Fruit fly (Drosophila melanogaster) whole organism, adult: ENCODE results near the gene CG7945.

Source experiments
- CG11617 ChIP-seq: fragments of 200-800 bp; sonication (Bioruptor generic); optimal IDR thresholded peaks from 2 replicates; lab custom pipeline; 2017; ENCODE audit warnings: mild to moderate bottlenecking, missing biosample characterization, missing genetic modification reagents, missing genetic modification characterization
- CG12768 ChIP-seq: fragments of 200-800 bp; sonication (Bioruptor generic); optimal IDR thresholded peaks from 2 replicates; lab custom pipeline; 2017; ENCODE audit warnings: missing biosample characterization, missing genetic modification characterization, mild to moderate bottlenecking, moderate library complexity, missing genetic modification reagents
- CG14711 ChIP-seq: fragments of 200-800 bp; sonication (Bioruptor generic); optimal IDR thresholded peaks from 2 replicates; lab custom pipeline; 2018; ENCODE audit warnings: missing biosample characterization, mild to moderate bottlenecking, missing genetic modification characterization, moderate library complexity
- CG1620 ChIP-seq: fragments of 200-800 bp; sonication (Bioruptor generic); optimal IDR thresholded peaks from 2 replicates; lab custom pipeline; 2016; ENCODE audit warnings: missing biosample characterization, missing genetic modification characterization
- CG33017 ChIP-seq: fragments of 200-800 bp; sonication (Bioruptor generic); optimal IDR thresholded peaks from 2 replicates; lab custom pipeline; 2018; ENCODE audit warnings: missing biosample characterization, mild to moderate bottlenecking, missing genetic modification characterization, moderate library complexity
- CG5204 ChIP-seq: fragments of 200-800 bp; sonication (Bioruptor generic); optimal IDR thresholded peaks from 2 replicates; lab custom pipeline; 2016; ENCODE audit warnings: missing biosample characterization, missing genetic modification characterization
- CG7045 ChIP-seq: fragments of 200-800 bp; sonication (Bioruptor generic); optimal IDR thresholded peaks from 2 replicates; lab custom pipeline; 2017; ENCODE audit warnings: missing biosample characterization, mild to moderate bottlenecking, missing genetic modification characterization
- CG7101 ChIP-seq: fragments of 200-800 bp; sonication (Bioruptor generic); optimal IDR thresholded peaks from 2 replicates; lab custom pipeline; 2018; ENCODE audit warnings: missing biosample characterization, mild to moderate bottlenecking, missing genetic modification characterization, moderate library complexity
- Crg-1 ChIP-seq: fragments of 200-800 bp; sonication (Bioruptor generic); optimal IDR thresholded peaks from 2 replicates; lab custom pipeline; 2016; ENCODE audit warnings: missing biosample characterization, missing genetic modification characterization
- Mnt ChIP-seq: fragments of 200-800 bp; sonication (Bioruptor generic); optimal IDR thresholded peaks from 2 replicates; lab custom pipeline; 2016; ENCODE audit warnings: missing biosample characterization, mild to moderate bottlenecking, missing genetic modification characterization
- bab1 ChIP-seq: fragments of 200-800 bp; sonication (Bioruptor generic); optimal IDR thresholded peaks from 3 replicates; lab custom pipeline; 2019; ENCODE audit warnings: missing biosample characterization, mild to moderate bottlenecking, missing genetic modification characterization, moderate library complexity
- cnc ChIP-seq, 2 experiments: fragments of >200 bp; optimal IDR thresholded peaks; 2 replicates each; lab custom pipeline; 2017
- kay ChIP-seq: fragments of 200-800 bp; sonication (Bioruptor generic); peaks from one replicate; lab custom pipeline; 2016; ENCODE audit warnings: missing biosample characterization, missing genetic modification characterization, borderline replicate concordance
- toe ChIP-seq: fragments of 200-800 bp; sonication (Bioruptor generic); optimal IDR thresholded peaks from 2 replicates; lab custom pipeline; 2016; ENCODE audit warnings: missing biosample characterization, missing genetic modification characterization

- TF ChIP-seq CG12768 (GFP tag; lab: Kevin White, UChicago) (no peak), CG5204 (GFP tag; lab: Kevin White, UChicago) (no peak), CG33017 (tag; lab: Kevin White, UChicago) (no peak), Mnt (no peak), kay (GFP tag; lab: Kevin White, UChicago) (no peak), bab1 (GFP tag; lab: Kevin White, UChicago) (no peak), Crg-1 (GFP tag; lab: Kevin White, UChicago) (no peak), CG7101 (no peak), toe (GFP tag; lab: Kevin White, UChicago) (no peak), CG11617 (no peak), cnc (optimal IDR thresholded peaks at IDR 0.05; lab: Kevin White, UChicago) (no peak), CG14711 (tag; lab: Kevin White, UChicago) (no peak), CG1620 (GFP tag; lab: Kevin White, UChicago) (no peak), CG7045 (GFP tag; lab: Kevin White, UChicago) (no peak)
These were observed 11.9 kb upstream of the CG7945 start for dm6 chr3L:15535800-15536225.
